Worm (Caenorhabditis elegans): ENCODE data around the gene F11D11.22.
"Not testable (repeated sequence)": the region's sequence is repeated elsewhere in the genome, so short reads cannot be mapped to it uniquely, and the experiment has no call there.

Gene F11D11.22

DNA sequence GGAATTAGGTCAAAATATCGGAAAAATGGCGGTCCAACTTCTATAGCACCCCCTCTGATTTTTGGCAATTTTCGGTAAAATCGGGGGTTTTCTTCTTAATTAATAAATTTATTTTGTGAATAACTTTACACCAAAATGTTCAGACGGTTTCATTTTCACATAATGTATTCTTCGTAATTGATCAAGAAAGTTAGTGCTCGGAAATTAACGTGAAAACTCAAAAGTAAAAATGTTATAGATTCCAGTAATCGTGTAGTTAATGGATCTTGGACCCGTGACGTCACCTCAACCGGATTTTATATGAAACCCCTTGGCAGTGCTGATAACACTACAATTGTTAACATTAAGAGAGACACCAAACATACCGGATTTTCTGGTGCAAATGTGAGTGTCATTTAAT, at the start of gene F11D11.22:
TSS of gene F11D11.22 (plus strand) at position 301 of the 400 bp plus-strand sequence.
- TF ChIP-seq ceh-9, nhr-77, nhr-28 (tag; optimal IDR thresholded peaks at IDR 0.05): not testable (repeated sequence)

DNA sequence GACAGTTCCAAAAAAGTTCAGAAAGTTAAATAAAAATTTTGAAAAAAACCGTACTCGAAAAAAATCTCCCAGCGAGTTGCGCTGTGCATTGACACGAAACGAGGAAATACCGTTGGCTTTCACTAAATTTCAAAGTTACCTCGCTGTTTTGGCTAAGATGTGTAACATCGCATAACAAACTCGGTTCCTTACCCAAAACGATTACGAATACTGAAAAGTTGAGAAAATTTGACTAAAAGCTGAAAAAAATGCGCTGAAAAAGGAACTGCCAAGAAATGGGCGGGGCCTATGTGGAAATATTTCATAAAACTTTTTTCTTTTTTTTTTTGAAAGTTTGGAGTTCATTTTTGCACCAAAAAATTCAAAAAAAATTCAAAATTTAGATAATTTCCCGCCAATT, 42.7 kb upstream of the F11D11.22 start:
- TF ChIP-seq hmg-11 (tag; optimal IDR thresholded peaks at IDR 0.05) (no peak), nhr-237 (tag; optimal IDR thresholded peaks at IDR 0.05) (no peak), mml-1 (tag; optimal IDR thresholded peaks at IDR 0.05) (no peak), ceh-82 (tag; optimal IDR thresholded peaks at IDR 0.05) (no peak), unc-39 (tag; optimal IDR thresholded peaks at IDR 0.05) (no peak), elt-1 (tag; optimal IDR thresholded peaks at IDR 0.05) (no peak), elt-3 (tag; optimal IDR thresholded peaks at IDR 0.05) (no peak), fkh-2 (tag; optimal IDR thresholded peaks at IDR 0.05) (no peak), ceh-28 (tag; optimal IDR thresholded peaks at IDR 0.05) (no peak), egl-5 (tag; optimal IDR thresholded peaks at IDR 0.05) (no peak), R02D3.7 (tag; optimal IDR thresholded peaks at IDR 0.05) (no peak), pqm-1 (tag; optimal IDR thresholded peaks at IDR 0.05) (no peak), mdl-1 (tag; optimal IDR thresholded peaks at IDR 0.05) (no peak), lin-39 (tag; optimal IDR thresholded peaks at IDR 0.05) (no peak), nhr-11 (tag; optimal IDR thresholded peaks at IDR 0.05) (no peak), nhr-43 (tag; optimal IDR thresholded peaks at IDR 0.05; ENCODE audit: poor library complexity, severe bottlenecking) (no peak), ZK546.5 (tag; optimal IDR thresholded peaks at IDR 0.05) (no peak), nhr-77 (tag; optimal IDR thresholded peaks at IDR 0.05) (no peak), fos-1 (tag; optimal IDR thresholded peaks at IDR 0.05) (no peak), sea-2 (GFP tag; optimal IDR thresholded peaks at IDR 0.05) (no peak)

DNA sequence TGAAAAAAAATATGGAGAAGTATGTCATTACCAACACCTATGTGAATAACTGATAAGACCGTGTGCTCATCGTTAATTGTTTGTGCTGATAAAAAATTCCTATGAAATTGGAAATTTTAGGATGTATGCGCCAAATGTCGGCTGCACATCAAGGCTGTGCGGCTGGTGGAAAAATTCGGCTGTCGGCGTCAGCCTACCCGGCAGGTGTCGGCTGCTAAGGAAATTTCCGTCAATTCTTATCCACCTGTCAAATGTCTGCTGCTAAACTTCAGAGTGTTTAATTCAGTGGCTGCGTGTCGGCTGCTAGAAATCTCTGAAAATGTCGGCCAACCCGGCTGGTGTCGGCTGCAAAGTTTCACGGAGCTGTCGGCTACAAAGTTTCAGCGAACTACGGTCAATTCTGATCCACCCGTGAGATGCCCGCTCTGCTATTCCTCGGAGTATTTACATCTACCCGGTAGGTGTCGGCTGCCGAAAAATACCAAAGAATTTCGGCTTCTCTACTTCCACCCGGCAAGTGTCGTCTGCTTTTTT, 42.1 kb upstream of the F11D11.22 start, which contains the start of gene Y17D7C.2:
TSS of gene Y17D7C.2 (minus strand) at position 32 of the 534 bp plus-strand sequence.
- TF ChIP-seq elt-2 (tag; optimal IDR thresholded peaks at IDR 0.05) (peak; percentile 72), nhr-76 (tag; optimal IDR thresholded peaks at IDR 0.05) (no peak), ceh-28 (tag; optimal IDR thresholded peaks at IDR 0.05) (no peak), pha-4 (tag; optimal IDR thresholded peaks at IDR 0.05) (peak; percentile 4)

DNA sequence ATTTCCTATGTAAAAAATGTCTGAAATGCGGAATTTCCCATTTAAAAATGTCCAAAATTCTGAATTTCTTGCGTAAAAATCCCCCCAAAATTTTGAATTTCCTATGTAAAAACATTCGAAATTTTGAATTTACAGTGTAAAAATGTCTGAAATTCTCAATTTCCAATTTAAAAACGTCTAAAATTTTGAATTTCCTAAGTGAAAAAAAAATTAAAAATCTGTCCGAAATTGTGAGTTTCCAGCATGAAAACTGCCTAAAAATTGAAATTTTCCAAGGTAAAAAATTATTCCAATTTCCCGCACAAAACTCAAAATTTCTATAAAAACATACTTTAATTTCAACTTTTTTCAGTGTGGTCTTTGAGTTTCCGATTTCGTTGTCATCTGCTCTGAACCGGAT, 40.3 kb upstream of the F11D11.22 start:
- TF ChIP-seq elt-3 (tag; optimal IDR thresholded peaks at IDR 0.05) = no peak
- TF ChIP-seq jun-1 (tag; optimal IDR thresholded peaks at IDR 0.05) = no peak
- TF ChIP-seq nhr-77 (tag; optimal IDR thresholded peaks at IDR 0.05) = no peak
- TF ChIP-seq R02D3.7 (tag; optimal IDR thresholded peaks at IDR 0.05) = no peak
- TF ChIP-seq nhr-28 (tag; optimal IDR thresholded peaks at IDR 0.05) = no peak
- no peak for TF ChIP-seq unc-62 (GFP tag; optimal IDR thresholded peaks at IDR 0.05)
- no peak for TF ChIP-seq mdl-1 (tag; optimal IDR thresholded peaks at IDR 0.05)
- TF ChIP-seq nhr-67 (tag; optimal IDR thresholded peaks at IDR 0.05) = no peak
- no peak for TF ChIP-seq ztf-4 (tag; optimal IDR thresholded peaks at IDR 0.05)
- no peak for TF ChIP-seq nfya-1 (tag; optimal IDR thresholded peaks at IDR 0.05; ENCODE audit: insufficient read depth)
- TF ChIP-seq nhr-237 (tag; optimal IDR thresholded peaks at IDR 0.05) = no peak
- TF ChIP-seq nhr-43 (tag; optimal IDR thresholded peaks at IDR 0.05; ENCODE audit: poor library complexity, severe bottlenecking) = no peak
- TF ChIP-seq snpc-4 (tag; optimal IDR thresholded peaks at IDR 0.05) = no peak
- no peak for TF ChIP-seq unc-39 (tag; optimal IDR thresholded peaks at IDR 0.05)

DNA sequence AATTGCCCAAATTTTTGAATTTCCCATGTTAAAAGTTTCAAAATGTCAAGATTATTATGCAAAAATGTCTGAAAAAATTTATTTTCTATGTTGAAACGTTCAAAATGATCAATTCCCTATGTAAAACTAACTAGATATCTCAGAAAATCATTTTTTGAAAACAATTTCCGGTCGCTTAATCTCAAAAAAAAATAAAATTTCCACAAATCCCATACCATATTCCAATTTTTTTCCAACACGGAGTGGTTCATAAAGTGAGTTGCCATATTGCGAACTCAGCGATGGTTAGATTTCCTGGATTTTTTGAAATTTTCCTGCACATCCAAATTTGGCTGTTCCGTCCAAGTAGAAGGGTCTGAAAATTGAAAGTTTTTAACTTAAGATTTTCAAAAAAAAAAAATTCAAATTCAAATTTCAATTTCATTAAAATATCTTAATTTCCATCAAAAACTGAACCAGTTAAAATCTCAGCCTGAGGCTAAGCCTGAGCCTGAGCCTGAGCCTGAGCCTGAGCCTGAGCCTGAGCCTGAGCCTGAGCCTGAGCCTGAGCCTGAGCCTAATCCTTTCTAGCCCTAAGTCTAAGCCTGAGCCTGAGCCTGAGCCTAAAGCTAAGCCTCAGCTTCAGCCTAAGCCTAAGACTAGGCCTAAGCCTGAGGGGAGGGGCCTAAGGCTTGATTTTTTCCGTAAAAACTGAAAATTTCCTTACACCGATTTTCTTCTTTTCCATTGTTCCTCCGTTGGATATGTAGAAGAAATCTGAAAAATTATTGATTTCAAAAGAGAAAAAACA, 39.4 kb upstream of the F11D11.22 start:
- TF ChIP-seq hmg-11 (tag; optimal IDR thresholded peaks at IDR 0.05) (peak; percentile 15), nhr-23 (tag; optimal IDR thresholded peaks at IDR 0.05) (no peak)
